Fruit fly (Drosophila melanogaster) whole organism, wandering third instar larva: ENCODE measurements around the gene Drsl3.

ENCODE experiments used
- ey ChIP-seq: fragments of 200-800 bp; sonication (Bioruptor generic); optimal IDR thresholded peaks from 2 replicates; lab custom pipeline; 2016; ENCODE audit warnings: missing biosample characterization, missing genetic modification characterization
- h ChIP-seq: fragments of 200-800 bp; sonication (Bioruptor generic); optimal IDR thresholded peaks from 3 replicates; lab custom pipeline; 2016; ENCODE audit warnings: missing biosample characterization, mild to moderate bottlenecking, missing genetic modification characterization

DNA sequence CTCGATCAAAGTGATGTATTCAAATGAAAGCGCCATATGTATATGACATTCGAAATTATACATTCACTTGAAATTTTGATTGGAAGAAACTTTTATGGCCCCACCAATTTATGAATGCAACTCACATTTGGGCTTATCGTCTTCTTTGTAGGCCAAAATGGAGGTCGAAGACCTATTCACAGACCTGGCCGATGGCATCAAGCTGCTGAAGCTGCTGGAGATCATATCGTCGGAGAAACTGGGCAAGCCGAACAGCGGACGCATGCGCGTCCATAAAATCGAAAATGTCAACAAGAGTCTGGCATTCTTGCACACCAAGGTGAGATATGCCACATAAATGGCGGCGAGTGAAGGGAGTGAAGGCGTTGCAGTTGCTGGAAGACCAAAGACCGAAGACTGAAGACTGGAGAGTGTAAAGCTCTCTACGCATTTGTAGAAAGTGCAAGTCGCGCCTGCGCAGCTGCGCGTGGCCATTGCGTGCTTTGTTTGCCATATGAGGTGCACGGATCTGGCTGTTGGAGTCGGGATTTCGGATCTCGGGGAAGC lies 37.1 kb downstream of the Drsl3 start:
- TF ChIP-seq ey (GFP tag; lab: Kevin White, UChicago) (no peak), h (GFP tag; lab: Kevin White, UChicago) (no peak)
